Worm (Caenorhabditis elegans) whole organism, early embryonic: ENCODE results near the gene ppm-2.

Source experiments
- ama-1 ChIP-seq: fragments of 150-350 bp; optimal IDR thresholded peaks from 2 replicates; lab custom pipeline; 2014
- tra-4 ChIP-seq: sonication (generic microtip); optimal IDR thresholded peaks from 2 replicates; lab custom pipeline; 2017; ENCODE audit warnings: missing genetic modification characterization, missing compliant biosample characterization

DNA sequence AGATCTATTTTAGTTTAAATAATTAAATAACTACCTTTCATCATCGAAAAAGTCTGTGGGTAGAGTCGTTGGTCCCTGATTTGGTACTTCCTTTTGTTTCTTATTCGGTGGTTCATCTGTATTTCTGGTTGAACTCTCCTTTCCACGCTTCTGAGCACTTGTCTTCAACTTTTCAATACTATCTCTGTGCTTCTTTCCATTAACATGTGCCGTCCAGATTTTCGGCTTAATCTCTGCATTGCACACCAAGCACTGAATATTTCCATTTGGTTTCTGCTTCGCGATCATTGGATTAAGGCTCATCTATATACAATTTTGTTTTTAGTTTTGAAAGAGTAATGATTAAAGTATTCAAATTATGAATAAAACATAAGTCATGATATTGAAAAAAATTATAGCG lies 49.6 kb downstream of the ppm-2 start, which contains the start of gene sel-13:
- TF ChIP-seq ama-1 (no peak), tra-4 (no peak)
